Worm (Caenorhabditis elegans) whole organism, young adult: ENCODE data around the gene R01H2.4.
A peak's percentile ranks its signal among the peaks of the same experiment; 100 is the strongest.

Experiments
- B0336.3 ChIP-seq: fragments of 200-800 bp; sonication (Bioruptor generic); IDR thresholded peaks from 2 replicates; pipeline ENCODE4 v1.3.6; 2022; ENCODE audit warnings: missing genetic modification characterization, missing compliant biosample characterization
- D2030.7 ChIP-seq: fragments of 200-800 bp; sonication (Bioruptor generic); IDR thresholded peaks from 2 replicates; pipeline ENCODE4 v1.3.6; 2022; ENCODE audit warnings: missing genetic modification reagents, missing genetic modification characterization, missing compliant biosample characterization
- F23B12.7 ChIP-seq: sonication (generic microtip); optimal IDR thresholded peaks from 2 replicates; lab custom pipeline; 2017; ENCODE audit warnings: missing genetic modification characterization, mild to moderate bottlenecking, missing compliant biosample characterization, antibody characterized with exemption, moderate library complexity; ENCODE audit not compliant: insufficient read depth
- F33H1.4 ChIP-seq: fragments of 200-800 bp; sonication (Bioruptor generic); IDR thresholded peaks from 2 replicates; pipeline ENCODE4 v1.3.6; 2022; ENCODE audit warnings: missing genetic modification reagents, missing genetic modification characterization, missing compliant biosample characterization
- F39B2.1 ChIP-seq: fragments of 200-800 bp; sonication (Bioruptor generic); IDR thresholded peaks from 2 replicates; pipeline ENCODE4 v1.3.6; 2022; ENCODE audit warnings: missing genetic modification reagents, missing genetic modification characterization, missing compliant biosample characterization
- F49E8.2 ChIP-seq: sonication (generic microtip); optimal IDR thresholded peaks from 3 replicates; lab custom pipeline; 2017; ENCODE audit warnings: missing genetic modification characterization, mild to moderate bottlenecking, missing compliant biosample characterization, antibody characterized with exemption, moderate library complexity; ENCODE audit not compliant: insufficient read depth
- T26A5.8 ChIP-seq: sonication (generic microtip); optimal IDR thresholded peaks from 2 replicates; lab custom pipeline; 2016; ENCODE audit warnings: missing genetic modification characterization, missing compliant biosample characterization
- akir-1 ChIP-seq: fragments of 200-800 bp; sonication (Bioruptor generic); optimal IDR thresholded peaks from 2 replicates; lab custom pipeline; 2018; ENCODE audit warnings: mild to moderate bottlenecking, missing genetic modification characterization, moderate library complexity, missing compliant biosample characterization
- attf-3 ChIP-seq: fragments of 200-800 bp; sonication (Bioruptor generic); conservative IDR thresholded peaks from 2 replicates; pipeline ENCODE4 v1.3.6; 2022; ENCODE audit warnings: missing genetic modification reagents, missing genetic modification characterization, missing compliant biosample characterization
- bed-1 ChIP-seq: fragments of 200-800 bp; sonication (Bioruptor generic); IDR thresholded peaks from 2 replicates; pipeline ENCODE4 v1.3.6; 2022; ENCODE audit warnings: missing genetic modification reagents, missing genetic modification characterization, missing compliant biosample characterization
- ccch-3 ChIP-seq: fragments of 200-800 bp; sonication (Bioruptor generic); optimal IDR thresholded peaks from 2 replicates; lab custom pipeline; 2018; ENCODE audit warnings: mild to moderate bottlenecking, missing genetic modification characterization, missing compliant biosample characterization
- ceh-40 ChIP-seq: fragments of 200-800 bp; sonication (Bioruptor generic); IDR thresholded peaks from 2 replicates; pipeline ENCODE4 v1.3.6; 2022; ENCODE audit warnings: missing genetic modification characterization, missing compliant biosample characterization
- chd-7 ChIP-seq: sonication (generic microtip); optimal IDR thresholded peaks from 2 replicates; lab custom pipeline; 2016; ENCODE audit warnings: mild to moderate bottlenecking, missing genetic modification characterization, moderate library complexity, missing compliant biosample characterization
- die-1 ChIP-seq: sonication (generic microtip); optimal IDR thresholded peaks from 2 replicates; lab custom pipeline; 2016; ENCODE audit warnings: missing genotype, mild to moderate bottlenecking, missing genetic modification characterization, missing compliant biosample characterization
- efl-1 ChIP-seq: fragments of 150-350 bp; optimal IDR thresholded peaks from 2 replicates; lab custom pipeline; 2014; ENCODE audit warnings: missing biosample characterization, missing genetic modification reagents, missing genetic modification characterization
- egl-18 ChIP-seq: fragments of 200-800 bp; sonication (Bioruptor generic); IDR thresholded peaks from 2 replicates; pipeline ENCODE4 v1.3.6; 2022; ENCODE audit warnings: missing genetic modification reagents, missing genetic modification characterization, missing compliant biosample characterization
- egrh-3 ChIP-seq: fragments of 200-800 bp; sonication (Bioruptor generic); IDR thresholded peaks from 2 replicates; pipeline ENCODE4 v1.3.6; 2022; ENCODE audit warnings: missing genetic modification reagents, missing genetic modification characterization, missing compliant biosample characterization
- ekl-4 ChIP-seq: fragments of 200-800 bp; sonication (Bioruptor generic); IDR thresholded peaks from 2 replicates; pipeline ENCODE4 v1.3.6; 2022; ENCODE audit warnings: missing genetic modification reagents, missing genetic modification characterization, missing compliant biosample characterization
- hlh-26 ChIP-seq: fragments of 200-800 bp; sonication (Bioruptor generic); conservative IDR thresholded peaks from 2 replicates; pipeline ENCODE4 v1.3.6; 2022; ENCODE audit warnings: missing genetic modification reagents, missing genetic modification characterization, missing compliant biosample characterization
- hrde-1 ChIP-seq: sonication (generic microtip); optimal IDR thresholded peaks from 2 replicates; lab custom pipeline; 2016; ENCODE audit warnings: missing genetic modification characterization, mild to moderate bottlenecking, missing compliant biosample characterization, moderate library complexity, missing genotype, missing genetic modification reagents, borderline replicate concordance
- hsf-1 ChIP-seq: fragments of 200-800 bp; sonication (Bioruptor generic); IDR thresholded peaks from 2 replicates; pipeline ENCODE4 v1.3.6; 2022; ENCODE audit warnings: missing genetic modification reagents, missing genetic modification characterization, missing compliant biosample characterization
- lin-26 ChIP-seq: fragments of 200-800 bp; sonication (Bioruptor generic); IDR thresholded peaks from 2 replicates; pipeline ENCODE4 v1.3.6; 2022; ENCODE audit warnings: missing genetic modification reagents, missing genetic modification characterization, missing compliant biosample characterization
- lsl-1 ChIP-seq: fragments of 200-800 bp; sonication (Bioruptor generic); optimal IDR thresholded peaks from 2 replicates; lab custom pipeline; 2018; ENCODE audit warnings: mild to moderate bottlenecking, missing genetic modification characterization, moderate library complexity, missing compliant biosample characterization
- lsy-27 ChIP-seq: sonication (generic microtip); optimal IDR thresholded peaks from 2 replicates; lab custom pipeline; 2017; ENCODE audit warnings: missing genetic modification characterization, mild to moderate bottlenecking, missing compliant biosample characterization, antibody characterized with exemption, missing genotype, borderline replicate concordance; ENCODE audit not compliant: insufficient read depth
- madf-3 ChIP-seq: fragments of 200-800 bp; sonication (Bioruptor generic); IDR thresholded peaks from 2 replicates; pipeline ENCODE4 v1.3.6; 2022; ENCODE audit warnings: missing genetic modification reagents, missing genetic modification characterization, missing compliant biosample characterization
- madf-6 ChIP-seq: fragments of 200-800 bp; sonication (Bioruptor generic); IDR thresholded peaks from 2 replicates; pipeline ENCODE4 v1.3.6; 2022; ENCODE audit warnings: missing genetic modification reagents, missing genetic modification characterization, missing compliant biosample characterization
- madf-8 ChIP-seq: fragments of 200-800 bp; sonication (Bioruptor generic); conservative IDR thresholded peaks from 2 replicates; pipeline ENCODE4 v1.3.6; 2022; ENCODE audit warnings: missing genetic modification reagents, missing genetic modification characterization, missing compliant biosample characterization
- mcd-1 ChIP-seq: fragments of 200-800 bp; sonication (Bioruptor generic); IDR thresholded peaks from 2 replicates; pipeline ENCODE4 v1.3.6; 2022; ENCODE audit warnings: missing genetic modification reagents, missing genetic modification characterization, missing compliant biosample characterization
- nfyb-1 ChIP-seq: fragments of 200-800 bp; sonication (Bioruptor generic); IDR thresholded peaks from 2 replicates; pipeline ENCODE4 v1.3.6; 2022; ENCODE audit warnings: missing genetic modification reagents, missing genetic modification characterization, missing compliant biosample characterization
- rec-8 ChIP-seq, 2 experiments: sonication (generic microtip); optimal IDR thresholded peaks; 2 replicates each; lab custom pipeline; 2016; ENCODE audit warnings: mild to moderate bottlenecking in 2 of 2, missing genetic modification characterization in 2 of 2, missing genetic modification reagents in 2 of 2, missing genotype in 2 of 2, missing biosample characterization in 1 of 2, missing compliant biosample characterization in 1 of 2, moderate library complexity in 1 of 2
- sdz-38 ChIP-seq: sonication (generic microtip); optimal IDR thresholded peaks from 2 replicates; lab custom pipeline; 2016; ENCODE audit warnings: missing genotype, missing genetic modification characterization, missing compliant biosample characterization
- snpc-3.4 ChIP-seq: sonication (generic microtip); optimal IDR thresholded peaks from 2 replicates; lab custom pipeline; 2017; ENCODE audit warnings: missing genetic modification characterization, mild to moderate bottlenecking, missing compliant biosample characterization, antibody characterized with exemption, moderate library complexity, missing genotype, missing genetic modification reagents
- snpc-4 ChIP-seq, 5 experiments: fragments of 150-350 bp in 1 of 5; sonication (generic microtip) in 4 of 5; optimal IDR thresholded peaks; 2 replicates each; lab custom pipeline; 2014 to 2018; ENCODE audit warnings: missing genetic modification characterization in 5 of 5, missing biosample characterization in 3 of 5, antibody characterized with exemption in 2 of 5, mild to moderate bottlenecking in 2 of 5, missing compliant biosample characterization in 2 of 5, missing genotype in 2 of 5, moderate library complexity in 2 of 5, missing genetic modification reagents in 1 of 5
- sptf-2 ChIP-seq: fragments of 200-800 bp; sonication (Bioruptor generic); optimal IDR thresholded peaks from 2 replicates; lab custom pipeline; 2018; ENCODE audit warnings: mild to moderate bottlenecking, missing genetic modification characterization, missing compliant biosample characterization
- tbx-9 ChIP-seq: sonication (generic microtip); optimal IDR thresholded peaks from 2 replicates; lab custom pipeline; 2016; ENCODE audit warnings: borderline replicate concordance, missing genetic modification characterization, inconsistent platforms, missing compliant biosample characterization
- tlf-1 ChIP-seq: fragments of 200-800 bp; sonication (Bioruptor generic); optimal IDR thresholded peaks from 2 replicates; lab custom pipeline; 2018; ENCODE audit warnings: mild to moderate bottlenecking, missing genetic modification characterization, missing compliant biosample characterization
- zfh-2 ChIP-seq: fragments of 200-800 bp; sonication (Bioruptor generic); conservative IDR thresholded peaks from 2 replicates; pipeline ENCODE4 v1.3.6; 2022; ENCODE audit warnings: missing genetic modification reagents, missing genetic modification characterization, missing compliant biosample characterization
- ztf-22 ChIP-seq: fragments of 200-800 bp; sonication (Bioruptor generic); optimal IDR thresholded peaks from 2 replicates; lab custom pipeline; 2018; ENCODE audit warnings: mild to moderate bottlenecking, missing genetic modification characterization, moderate library complexity, missing compliant biosample characterization
- ztf-25 ChIP-seq: fragments of 200-800 bp; sonication (Bioruptor generic); IDR thresholded peaks from 2 replicates; pipeline ENCODE4 v1.3.6; 2022; ENCODE audit warnings: missing genetic modification reagents, missing genetic modification characterization, missing compliant biosample characterization
- ztf-28 ChIP-seq: fragments of 200-800 bp; sonication (Bioruptor generic); IDR thresholded peaks from 2 replicates; pipeline ENCODE4 v1.3.6; 2022; ENCODE audit warnings: missing genetic modification reagents, missing genetic modification characterization, missing compliant biosample characterization

The R01H2.4 gene

DNA sequence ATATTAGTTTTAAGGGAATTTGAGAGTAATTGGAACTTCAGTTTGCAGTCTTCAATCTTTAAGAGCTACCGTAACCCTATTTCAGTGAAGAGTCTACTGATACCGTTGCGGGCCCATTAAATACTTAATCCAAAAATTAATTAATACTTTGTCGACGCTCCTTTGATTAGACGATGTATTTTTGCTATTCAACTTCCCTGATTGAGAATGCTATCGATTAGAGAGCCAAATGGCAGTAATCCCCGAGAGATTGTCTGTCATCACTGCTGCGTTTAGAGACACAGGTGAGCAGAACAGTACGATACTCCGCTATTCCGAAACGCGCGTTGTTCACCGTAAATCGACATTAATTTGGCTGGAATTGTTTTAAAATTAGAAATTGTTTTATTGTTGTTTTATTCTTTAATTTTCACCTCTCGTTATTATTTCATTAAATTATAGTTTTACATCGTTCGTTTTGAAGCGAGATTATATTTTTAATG is 42.9 kb downstream of the R01H2.4 start, which contains the start of gene rfl-1 (continued):
- TF ChIP-seq snpc-4 (GFP tag; optimal IDR thresholded peaks at IDR 0.05; lab: Kevin White, UChicago) (no peak), snpc-4 (tag; optimal IDR thresholded peaks at IDR 0.05; lab: Kevin White, UChicago) (no peak), F39B2.1 (no peak), lsl-1 (GFP tag; lab: Kevin White, UChicago) (peak; percentile 12), madf-6 (GFP tag; lab: Robert Waterston, UW) (0 out of 2 replicates have a peak, but pooled peaks have one; percentile 7), ccch-3 (GFP tag; lab: Kevin White, UChicago) (no peak), mcd-1 (0 out of 2 replicates have a peak, but pooled peaks have one; percentile 26), sptf-2 (GFP tag; lab: Kevin White, UChicago) (no peak), snpc-3.4 (peak; percentile 20), lin-26 (GFP tag; lab: Robert Waterston, UW) (no peak), F33H1.4 (no peak), rec-8 (tag; optimal IDR thresholded peaks at IDR 0.05; lab: Kevin White, UChicago) (no peak), attf-3 (peak; percentile 97), sdz-38 (tag; lab: Kevin White, UChicago) (no peak), egl-18 (GFP tag; lab: Robert Waterston, UW) (no peak), tbx-9 (tag; lab: Kevin White, UChicago) (no peak), akir-1 (no peak), ceh-40 (GFP tag; lab: Robert Waterston, UW) (no peak), tlf-1 (GFP tag; lab: Kevin White, UChicago) (no peak), hsf-1 (GFP tag; lab: Robert Waterston, UW) (no peak), madf-8 (GFP tag; lab: Robert Waterston, UW) (no peak), bed-1 (GFP tag; lab: Robert Waterston, UW) (no peak), ekl-4 (GFP tag; lab: Robert Waterston, UW) (no peak), ztf-25 (GFP tag; lab: Robert Waterston, UW) (no peak)

DNA sequence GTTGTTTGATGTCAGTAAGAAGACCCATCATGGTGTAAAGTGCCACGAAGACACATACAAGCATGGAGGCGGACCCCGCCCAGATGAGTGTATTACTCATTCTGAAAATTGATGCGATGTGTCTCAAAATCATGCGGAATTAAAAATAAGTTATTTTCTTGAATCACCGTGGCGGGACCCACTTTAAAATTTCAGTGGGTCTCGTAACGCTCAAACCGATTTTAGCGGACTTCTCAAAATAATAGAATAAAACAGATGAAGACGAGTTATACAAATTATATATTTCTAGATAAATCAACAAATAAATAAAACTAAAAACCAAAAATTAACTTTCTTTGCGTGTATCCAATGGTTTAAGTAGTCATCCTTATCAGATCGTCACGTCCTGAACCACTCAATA is 43.6 kb downstream of the R01H2.4 start, which contains the start of gene col-8:
Gene col-8, minus strand, starts transcription at position 101 of the 400 bp plus-strand sequence.
- no peak for TF ChIP-seq ztf-22 (GFP tag; lab: Kevin White, UChicago)
- no peak for TF ChIP-seq efl-1 (GFP tag; lab: Kevin White, UChicago)

DNA sequence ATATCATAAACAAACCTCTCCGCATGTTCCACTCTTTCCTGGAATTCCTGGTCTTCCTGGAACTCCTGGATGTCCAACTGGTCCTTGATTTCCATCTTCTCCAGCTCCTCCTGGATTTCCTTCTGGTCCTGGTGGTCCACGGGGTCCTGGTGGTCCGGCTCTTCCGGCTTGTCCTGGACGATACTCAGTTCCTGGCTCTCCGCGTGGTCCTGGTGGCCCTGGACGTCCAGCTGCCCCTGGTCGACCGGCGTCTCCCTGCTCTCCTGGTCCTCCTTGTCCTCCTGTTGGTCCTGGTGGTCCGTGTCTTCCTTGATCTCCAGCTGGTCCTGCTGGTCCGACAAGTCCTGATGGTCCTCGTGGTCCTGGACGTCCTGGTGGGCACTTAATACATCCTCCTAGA is 44.4 kb downstream of the R01H2.4 start:
- peak; percentile 90 for TF ChIP-seq egrh-3 (GFP tag; lab: Robert Waterston, UW)
- no peak for TF ChIP-seq lsy-27 (tag; lab: Kevin White, UChicago)
- no peak for TF ChIP-seq hrde-1
- 0 out of 2 replicates have a peak, but pooled peaks have one; percentile 33 for TF ChIP-seq ztf-25 (GFP tag; lab: Robert Waterston, UW)
- peak; percentile 92 for TF ChIP-seq zfh-2
- no peak for TF ChIP-seq B0336.3 (GFP tag; lab: Robert Waterston, UW)

DNA sequence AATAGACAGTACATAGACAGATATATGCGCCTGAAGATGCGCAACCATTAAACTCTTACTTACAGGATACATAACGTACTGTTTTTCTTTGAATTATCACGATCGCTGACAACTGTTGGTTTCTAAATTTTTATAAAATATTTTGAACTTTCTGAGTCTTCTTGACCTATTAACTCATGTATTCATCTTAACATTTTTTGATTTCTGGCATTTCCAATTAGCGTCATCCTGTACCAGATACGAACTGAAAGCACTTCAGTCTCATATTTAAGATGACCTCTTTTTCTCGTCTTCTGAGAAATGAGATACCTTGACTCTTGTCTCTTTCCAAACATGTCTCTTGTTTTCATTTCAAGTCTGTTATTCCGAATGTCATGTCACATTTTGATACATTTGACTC is 50.3 kb downstream of the R01H2.4 start:
- TF ChIP-seq D2030.7 (no peak), T26A5.8 (no peak), F49E8.2 (tag; lab: Kevin White, UChicago) (no peak), chd-7 (tag; lab: Kevin White, UChicago) (no peak), ztf-28 (no peak), hlh-26 (no peak), nfyb-1 (GFP tag; lab: Robert Waterston, UW) (no peak), F23B12.7 (tag; lab: Kevin White, UChicago) (no peak), akir-1 (no peak), madf-3 (no peak), die-1 (tag; lab: Kevin White, UChicago) (no peak), sptf-2 (GFP tag; lab: Kevin White, UChicago) (no peak)
